Worm (Caenorhabditis elegans) whole organism, L3 larva: ENCODE data around the gene lmp-2.

Experiments
- R02D3.7 ChIP-seq: fragments of 150-350 bp; optimal IDR thresholded peaks from 2 replicates; lab custom pipeline; 2014; ENCODE audit warnings: missing biosample characterization, missing genetic modification characterization
- ZK546.5 ChIP-seq: sonication (generic microtip); optimal IDR thresholded peaks from 2 replicates; lab custom pipeline; 2017; ENCODE audit warnings: missing biosample characterization, missing genetic modification characterization
- aly-2 ChIP-seq: fragments of 150-350 bp; optimal IDR thresholded peaks from 2 replicates; lab custom pipeline; 2014; ENCODE audit warnings: missing biosample characterization, missing genetic modification characterization
- ama-1 ChIP-seq: fragments of 150-350 bp; optimal IDR thresholded peaks from 2 replicates; lab custom pipeline; 2018
- ceh-16 ChIP-seq: sonication (generic microtip); optimal IDR thresholded peaks from 2 replicates; lab custom pipeline; 2017; ENCODE audit warnings: missing biosample characterization, missing genetic modification characterization
- ceh-28 ChIP-seq: fragments of 150-350 bp; optimal IDR thresholded peaks from 2 replicates; lab custom pipeline; 2014; ENCODE audit warnings: missing biosample characterization, missing genetic modification reagents, missing genetic modification characterization
- ceh-82 ChIP-seq: fragments of 150-350 bp; optimal IDR thresholded peaks from 2 replicates; lab custom pipeline; 2014; ENCODE audit warnings: missing biosample characterization, missing genetic modification characterization
- ceh-9 ChIP-seq: sonication (generic microtip); optimal IDR thresholded peaks from 2 replicates; lab custom pipeline; 2018; ENCODE audit warnings: missing biosample characterization, missing genetic modification characterization
- daf-12 ChIP-seq: fragments of 150-350 bp; optimal IDR thresholded peaks from 2 replicates; lab custom pipeline; 2014; ENCODE audit warnings: missing biosample characterization, missing genetic modification reagents, missing genetic modification characterization
- egl-27 ChIP-seq: sonication (generic microtip); optimal IDR thresholded peaks from 4 replicates; lab custom pipeline; 2017; ENCODE audit warnings: missing biosample characterization, missing genetic modification reagents, missing genetic modification characterization
- egl-5 ChIP-seq: fragments of 150-350 bp; optimal IDR thresholded peaks from 2 replicates; lab custom pipeline; 2017; ENCODE audit warnings: missing biosample characterization, missing genetic modification reagents, missing genetic modification characterization, inconsistent platforms
- elt-2 ChIP-seq: sonication (generic microtip); optimal IDR thresholded peaks from 2 replicates; lab custom pipeline; 2016; ENCODE audit warnings: missing genetic modification reagents, mild to moderate bottlenecking, missing genetic modification characterization, missing compliant biosample characterization
- elt-3 ChIP-seq, 3 experiments: fragments of 150-350 bp in 1 of 3; sonication (generic microtip) in 2 of 3; optimal IDR thresholded peaks; 2 replicates in 2 of 3; 4 replicates in 1 of 3; lab custom pipeline; 2014 to 2017; ENCODE audit warnings: missing biosample characterization in 3 of 3, missing genetic modification characterization in 3 of 3
- eor-1 ChIP-seq, 2 experiments: fragments of 150-350 bp; optimal IDR thresholded peaks; 2 replicates each; lab custom pipeline; 2014 to 2018; ENCODE audit warnings: missing biosample characterization in 2 of 2, missing genetic modification characterization in 2 of 2
- fkh-10 ChIP-seq: sonication (generic microtip); optimal IDR thresholded peaks from 2 replicates; lab custom pipeline; 2017; ENCODE audit warnings: missing biosample characterization, missing genetic modification reagents, missing genetic modification characterization
- fkh-2 ChIP-seq: fragments of 150-350 bp; optimal IDR thresholded peaks from 2 replicates; lab custom pipeline; 2014; ENCODE audit warnings: missing biosample characterization, missing genetic modification reagents, missing genetic modification characterization
- fos-1 ChIP-seq: fragments of 150-350 bp; optimal IDR thresholded peaks from 2 replicates; lab custom pipeline; 2014; ENCODE audit warnings: missing biosample characterization, missing genetic modification characterization
- hmg-11 ChIP-seq: sonication (generic microtip); optimal IDR thresholded peaks from 2 replicates; lab custom pipeline; 2016; ENCODE audit warnings: missing genetic modification characterization, missing compliant biosample characterization
- jun-1 ChIP-seq: fragments of 150-350 bp; optimal IDR thresholded peaks from 2 replicates; lab custom pipeline; 2014; ENCODE audit warnings: missing biosample characterization, missing genetic modification reagents, missing genetic modification characterization
- lin-15B ChIP-seq: fragments of 150-350 bp; optimal IDR thresholded peaks from 2 replicates; lab custom pipeline; 2014; ENCODE audit warnings: missing biosample characterization, missing genetic modification characterization
- lin-39 ChIP-seq: fragments of 150-350 bp; optimal IDR thresholded peaks from 2 replicates; lab custom pipeline; 2018; ENCODE audit warnings: missing biosample characterization, missing genetic modification reagents, missing genetic modification characterization
- lsy-12 ChIP-seq: sonication (generic microtip); optimal IDR thresholded peaks from 2 replicates; lab custom pipeline; 2016; ENCODE audit warnings: mild to moderate bottlenecking, missing genetic modification characterization, missing compliant biosample characterization
- mdl-1 ChIP-seq: fragments of 150-350 bp; optimal IDR thresholded peaks from 2 replicates; lab custom pipeline; 2014; ENCODE audit warnings: missing biosample characterization, missing genetic modification characterization
- mml-1 ChIP-seq: fragments of 150-350 bp; sonication (generic microtip); optimal IDR thresholded peaks from 3 replicates; lab custom pipeline; 2014; ENCODE audit warnings: missing biosample characterization, missing genetic modification characterization
- nfya-1 ChIP-seq: sonication (generic microtip); optimal IDR thresholded peaks from 2 replicates; lab custom pipeline; 2017; ENCODE audit warnings: missing genetic modification characterization, mild to moderate bottlenecking, missing compliant biosample characterization, antibody characterized with exemption, moderate library complexity; ENCODE audit not compliant: insufficient read depth
- nhr-11 ChIP-seq: fragments of 150-350 bp; optimal IDR thresholded peaks from 2 replicates; lab custom pipeline; 2014; ENCODE audit warnings: missing biosample characterization, missing genetic modification characterization
- nhr-12 ChIP-seq: fragments of 150-350 bp; optimal IDR thresholded peaks from 2 replicates; lab custom pipeline; 2014; ENCODE audit warnings: missing biosample characterization, missing genetic modification characterization
- nhr-23 ChIP-seq: fragments of 150-350 bp; optimal IDR thresholded peaks from 2 replicates; lab custom pipeline; 2014; ENCODE audit warnings: missing biosample characterization, missing genetic modification reagents, missing genetic modification characterization
- nhr-237 ChIP-seq: fragments of 150-350 bp; optimal IDR thresholded peaks from 2 replicates; lab custom pipeline; 2014; ENCODE audit warnings: missing biosample characterization, missing genetic modification characterization
- nhr-25 ChIP-seq: sonication (generic microtip); optimal IDR thresholded peaks from 2 replicates; lab custom pipeline; 2017; ENCODE audit warnings: missing biosample characterization, missing genetic modification characterization
- nhr-28 ChIP-seq: fragments of 150-350 bp; optimal IDR thresholded peaks from 2 replicates; lab custom pipeline; 2014; ENCODE audit warnings: missing biosample characterization, missing genetic modification characterization
- nhr-43 ChIP-seq: sonication (generic microtip); optimal IDR thresholded peaks from 2 replicates; lab custom pipeline; 2016; ENCODE audit warnings: mild to moderate bottlenecking, missing genetic modification characterization, missing compliant biosample characterization; ENCODE audit not compliant: poor library complexity, severe bottlenecking
- nhr-67 ChIP-seq: fragments of 150-350 bp; optimal IDR thresholded peaks from 2 replicates; lab custom pipeline; 2014; ENCODE audit warnings: missing biosample characterization, missing genetic modification characterization
- nhr-76 ChIP-seq: fragments of 150-350 bp; sonication (generic microtip); optimal IDR thresholded peaks from 5 replicates; lab custom pipeline; 2014; ENCODE audit warnings: missing biosample characterization, missing genetic modification characterization
- nhr-77 ChIP-seq: fragments of 150-350 bp; optimal IDR thresholded peaks from 2 replicates; lab custom pipeline; 2014; ENCODE audit warnings: missing biosample characterization, missing genetic modification characterization
- pha-4 ChIP-seq: fragments of 150-350 bp; optimal IDR thresholded peaks from 2 replicates; lab custom pipeline; 2014; ENCODE audit warnings: missing biosample characterization, missing genetic modification reagents, missing genetic modification characterization
- pqm-1 ChIP-seq: fragments of 150-350 bp; optimal IDR thresholded peaks from 2 replicates; lab custom pipeline; 2017; ENCODE audit warnings: missing biosample characterization, missing genetic modification characterization, inconsistent platforms
- sea-2 ChIP-seq: fragments of 150-350 bp; sonication (generic microtip); optimal IDR thresholded peaks from 4 replicates; lab custom pipeline; 2014; ENCODE audit warnings: missing biosample characterization, missing genetic modification reagents, missing genetic modification characterization
- skn-1 ChIP-seq: fragments of 150-350 bp; optimal IDR thresholded peaks from 2 replicates; lab custom pipeline; 2014; ENCODE audit warnings: missing biosample characterization, missing genetic modification characterization
- snpc-4 ChIP-seq: fragments of 150-350 bp; optimal IDR thresholded peaks from 2 replicates; lab custom pipeline; 2014; ENCODE audit warnings: missing biosample characterization, missing genetic modification characterization
- tbx-2 ChIP-seq: sonication (generic microtip); optimal IDR thresholded peaks from 2 replicates; lab custom pipeline; 2016; ENCODE audit warnings: mild to moderate bottlenecking, missing genetic modification characterization, missing compliant biosample characterization
- unc-62 ChIP-seq: fragments of 150-350 bp; sonication (generic microtip); optimal IDR thresholded peaks from 4 replicates; lab custom pipeline; 2014; ENCODE audit warnings: missing biosample characterization, missing genetic modification reagents, missing genetic modification characterization
- zag-1 ChIP-seq: fragments of 150-350 bp; optimal IDR thresholded peaks from 2 replicates; lab custom pipeline; 2014; ENCODE audit warnings: missing biosample characterization, missing genetic modification characterization
- ztf-11 ChIP-seq: fragments of 150-350 bp; optimal IDR thresholded peaks from 2 replicates; lab custom pipeline; 2014; ENCODE audit warnings: missing biosample characterization, missing genetic modification characterization
- ztf-4 ChIP-seq: fragments of 150-350 bp; optimal IDR thresholded peaks from 2 replicates; lab custom pipeline; 2014; ENCODE audit warnings: missing biosample characterization, missing genetic modification characterization

Gene lmp-2

ce11 chrX:1088048-1088447, 37.4 kb upstream of the lmp-2 start, which contains the start of gene rei-2:
TSS of gene rei-2 (minus strand) at chrX:1088148.
- TF ChIP-seq nhr-28 (no peak), ceh-82 (tag; lab: Kevin White, UChicago) (no peak), daf-12 (tag; lab: Kevin White, UChicago) (no peak), egl-27 (tag; lab: Kevin White, UChicago) (no peak), jun-1 (tag; lab: Kevin White, UChicago) (no peak)

DNA sequence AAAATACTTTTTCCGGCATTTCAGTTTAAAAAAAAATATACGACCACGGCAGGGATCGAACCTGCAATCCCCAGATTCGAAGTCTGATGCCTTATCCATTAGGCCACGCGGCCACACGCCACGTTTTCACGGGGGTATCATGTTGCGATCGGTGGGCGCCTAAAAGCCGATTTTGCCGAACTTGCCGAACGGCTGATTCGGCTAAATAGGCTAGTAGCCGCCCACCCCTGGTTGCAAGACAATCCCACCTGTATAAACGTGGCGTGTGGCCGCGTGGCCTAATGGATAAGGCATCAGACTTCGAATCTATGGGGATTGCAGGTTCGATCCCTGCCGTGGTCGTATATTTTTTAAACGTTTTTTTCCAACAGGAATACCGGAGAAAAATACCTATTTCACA, 36.3 kb upstream of the lmp-2 start:
- TF ChIP-seq sea-2 (GFP tag; lab: Kevin White, UChicago) = no peak
- no peak for TF ChIP-seq skn-1 (tag; lab: Kevin White, UChicago)
- no peak for TF ChIP-seq fkh-10 (GFP tag; lab: Kevin White, UChicago)
- no peak for TF ChIP-seq lsy-12 (tag; lab: Kevin White, UChicago)

DNA sequence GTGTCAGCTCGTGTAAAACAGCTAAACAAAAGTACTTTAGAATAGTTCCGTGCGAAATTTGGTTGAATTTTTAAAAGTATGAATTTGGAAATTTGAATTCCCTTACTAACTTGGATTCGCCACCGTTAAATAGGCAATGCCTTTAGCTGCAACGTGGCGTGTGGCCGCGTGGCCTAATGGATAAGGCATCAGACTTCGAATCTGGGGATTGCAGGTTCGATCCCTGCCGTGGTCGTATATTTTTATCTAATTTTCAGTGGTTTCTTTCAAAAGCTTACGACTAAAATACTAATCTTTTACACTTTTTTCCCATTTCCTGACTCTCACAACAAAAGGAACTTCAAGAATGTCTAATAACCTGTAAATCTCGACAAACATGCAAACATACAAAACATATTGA, 35.7 kb upstream of the lmp-2 start:
- TF ChIP-seq unc-62 = no peak
- TF ChIP-seq elt-2 (tag; lab: Kevin White, UChicago) = no peak
- no peak for TF ChIP-seq ZK546.5 (tag; lab: Kevin White, UChicago)
- no peak for TF ChIP-seq lin-39 (tag; lab: Kevin White, UChicago)
- TF ChIP-seq nhr-12 (tag; lab: Kevin White, UChicago) = no peak
- TF ChIP-seq skn-1 (tag; lab: Kevin White, UChicago) = no peak
- TF ChIP-seq sea-2 (GFP tag; lab: Kevin White, UChicago) = no peak
- TF ChIP-seq nhr-237 = no peak
- no peak for TF ChIP-seq ceh-16 (tag; lab: Kevin White, UChicago)
- no peak for TF ChIP-seq nhr-28
- TF ChIP-seq nhr-77 = no peak
- no peak for TF ChIP-seq ceh-82 (tag; lab: Kevin White, UChicago)
- TF ChIP-seq fos-1 (tag; lab: Kevin White, UChicago) = no peak
- TF ChIP-seq, all 47 proteins: peak for 0

- TF ChIP-seq mml-1 (tag; lab: Kevin White, UChicago) = no peak
- TF ChIP-seq nhr-77 = peak; percentile 23
- peak; percentile 83 for TF ChIP-seq nhr-23 (tag; lab: Kevin White, UChicago)
- TF ChIP-seq daf-12 (tag; lab: Kevin White, UChicago) = no peak
- peak; percentile 83 for TF ChIP-seq ceh-28 (tag; lab: Kevin White, UChicago)
- no peak for TF ChIP-seq ZK546.5 (tag; lab: Kevin White, UChicago)
- TF ChIP-seq fos-1 (tag; lab: Kevin White, UChicago) = peak; percentile 65
- TF ChIP-seq jun-1 (tag; lab: Kevin White, UChicago) = peak; percentile 92
- peak; percentile 99 for TF ChIP-seq pha-4 (tag; lab: Kevin White, UChicago)
- peak; percentile 90 for TF ChIP-seq fkh-2
- peak; percentile 90 for TF ChIP-seq pqm-1 (tag; lab: Kevin White, UChicago)
- no peak for TF ChIP-seq nhr-237
- no peak for TF ChIP-seq ztf-11 (tag; lab: Kevin White, UChicago)
- peak; percentile 21 for TF ChIP-seq zag-1 (tag; lab: Kevin White, UChicago)
- TF ChIP-seq mdl-1 (tag; lab: Kevin White, UChicago) = peak; percentile 93
- TF ChIP-seq tbx-2 = peak; percentile 72
- TF ChIP-seq ztf-4 (tag; lab: Kevin White, UChicago) = peak; percentile 67
- no peak for TF ChIP-seq eor-1 (tag; optimal IDR thresholded peaks at IDR 0.05; lab: Kevin White, UChicago)
- no peak for TF ChIP-seq nhr-12 (tag; lab: Kevin White, UChicago)
- peak; percentile 88 for TF ChIP-seq nhr-43 (tag; lab: Kevin White, UChicago)
- TF ChIP-seq ceh-9 (tag; lab: Kevin White, UChicago) = no peak
- peak; percentile 98 for TF ChIP-seq egl-5 (tag; lab: Kevin White, UChicago)
- TF ChIP-seq nhr-28 = no peak
- no peak for TF ChIP-seq nhr-76
- peak; percentile 80 for TF ChIP-seq elt-2 (tag; lab: Kevin White, UChicago)
- TF ChIP-seq aly-2 (tag; lab: Kevin White, UChicago) = no peak
- peak; percentile 72 for TF ChIP-seq ama-1
- peak; percentile 96 for TF ChIP-seq nfya-1 (tag; lab: Kevin White, UChicago)
- TF ChIP-seq nhr-67 (tag; lab: Kevin White, UChicago) = no peak
- TF ChIP-seq hmg-11 = peak; percentile 99
- no peak for TF ChIP-seq sea-2 (GFP tag; lab: Kevin White, UChicago)
- TF ChIP-seq lin-15B (tag; lab: Kevin White, UChicago) = peak; percentile 65
- peak; percentile 34 for TF ChIP-seq lsy-12 (tag; lab: Kevin White, UChicago)
- peak; percentile 84 for TF ChIP-seq snpc-4 (tag; lab: Kevin White, UChicago)
- peak; percentile 58 for TF ChIP-seq R02D3.7 (tag; lab: Kevin White, UChicago)
- peak; percentile 89 for TF ChIP-seq egl-27 (tag; lab: Kevin White, UChicago)
- peak; percentile 77 for TF ChIP-seq ceh-82 (tag; lab: Kevin White, UChicago)
- TF ChIP-seq skn-1 (tag; lab: Kevin White, UChicago) = peak; percentile 32
- TF ChIP-seq nhr-25 = peak; percentile 93
- peak; percentile 89 for TF ChIP-seq lin-39 (tag; lab: Kevin White, UChicago)
- peak; percentile 80 for TF ChIP-seq nhr-11
- TF ChIP-seq fkh-10 (GFP tag; lab: Kevin White, UChicago) = peak; percentile 79
- peak in 1 of 3 experiments; percentile 30 for TF ChIP-seq elt-3 (tag; optimal IDR thresholded peaks at IDR 0.05; lab: Kevin White, UChicago)
- TF ChIP-seq ceh-16 (tag; lab: Kevin White, UChicago) = no peak
Observed at ce11 chrX:1093154-1093553, 32.3 kb upstream of the lmp-2 start.
